Worm (Caenorhabditis elegans): ENCODE data around the gene F13B12.3.

F13B12.3 gene

DNA sequence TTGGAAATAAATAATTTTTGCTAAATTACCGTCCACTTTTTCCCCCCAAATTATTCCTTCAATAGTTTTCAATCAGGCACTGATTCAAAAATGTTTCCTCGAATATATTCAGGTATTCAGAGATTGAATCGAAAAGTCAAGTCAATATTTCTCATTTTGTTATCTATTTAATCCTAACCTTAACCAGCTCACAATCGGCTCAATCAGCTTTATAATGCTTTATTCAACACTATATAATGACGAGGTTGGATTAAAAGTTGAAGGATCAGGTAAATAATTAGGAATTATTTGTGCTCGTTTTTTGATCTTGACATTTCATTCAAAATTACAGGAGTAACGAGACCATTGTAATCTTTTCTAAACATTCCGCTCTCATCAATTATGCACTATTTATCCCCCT is 8.4 kb upstream of the F13B12.3 start:
- TF ChIP-seq cnd-1 (tag; optimal IDR thresholded peaks at IDR 0.05) (no peak), flh-1 (GFP tag; optimal IDR thresholded peaks at IDR 0.05) (no peak), M03D4.4 (tag; optimal IDR thresholded peaks at IDR 0.05) (no peak), drap-1 (GFP tag; optimal IDR thresholded peaks at IDR 0.05) (no peak), ceh-43 (GFP tag; optimal IDR thresholded peaks at IDR 0.05) (no peak), sptf-1 (tag; optimal IDR thresholded peaks at IDR 0.05) (no peak), nhr-2 (tag; optimal IDR thresholded peaks at IDR 0.05) (no peak)

DNA sequence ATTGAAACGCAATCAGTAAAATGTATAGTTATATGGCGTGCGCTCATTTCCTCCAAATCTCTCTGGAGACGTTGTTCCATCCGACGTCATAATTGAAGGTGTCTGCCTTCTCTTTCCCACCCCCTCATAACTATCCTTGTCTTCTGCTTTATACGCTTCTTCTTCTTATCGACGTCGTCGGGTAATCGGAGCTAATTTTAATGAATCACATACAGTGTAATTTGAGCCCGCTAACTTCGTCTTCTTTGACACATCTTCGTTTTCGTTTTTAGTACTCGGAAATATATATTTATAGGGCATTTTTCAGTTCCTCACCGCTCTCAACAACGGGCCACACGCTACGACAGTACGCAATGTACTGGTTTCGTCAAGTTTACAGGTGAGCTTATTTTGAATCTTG is 2.5 kb upstream of the F13B12.3 start, which contains the start of gene ins-1:
ins-1 (plus strand) TSS at position 301 of the 400 bp plus-strand sequence.
- TF ChIP-seq ceh-83 (GFP tag; optimal IDR thresholded peaks at IDR 0.05) (no peak), lsy-2 (tag; optimal IDR thresholded peaks at IDR 0.05) (no peak), ces-1 (GFP tag; optimal IDR thresholded peaks at IDR 0.05) (no peak), tbx-8 (GFP tag; optimal IDR thresholded peaks at IDR 0.05) (no peak), hlh-1 (tag; optimal IDR thresholded peaks at IDR 0.05) (no peak), sem-2 (GFP tag; optimal IDR thresholded peaks at IDR 0.05) (no peak), ztf-11 (tag; optimal IDR thresholded peaks at IDR 0.05) (no peak), unc-39 (tag; optimal IDR thresholded peaks at IDR 0.05) (no peak), drap-1 (GFP tag; optimal IDR thresholded peaks at IDR 0.05) (no peak), mls-2 (tag; optimal IDR thresholded peaks at IDR 0.05) (no peak), cnd-1 (tag; optimal IDR thresholded peaks at IDR 0.05) (no peak), nhr-2 (tag; optimal IDR thresholded peaks at IDR 0.05) (no peak), zip-8 (tag; optimal IDR thresholded peaks at IDR 0.05) (no peak), bed-3 (GFP tag; optimal IDR thresholded peaks at IDR 0.05) (no peak), unc-120 (tag; optimal IDR thresholded peaks at IDR 0.05; ENCODE audit: poor library complexity, severe bottlenecking) (no peak), nhr-237 (tag; optimal IDR thresholded peaks at IDR 0.05) (no peak), lin-13 (tag; optimal IDR thresholded peaks at IDR 0.05) (no peak)

DNA sequence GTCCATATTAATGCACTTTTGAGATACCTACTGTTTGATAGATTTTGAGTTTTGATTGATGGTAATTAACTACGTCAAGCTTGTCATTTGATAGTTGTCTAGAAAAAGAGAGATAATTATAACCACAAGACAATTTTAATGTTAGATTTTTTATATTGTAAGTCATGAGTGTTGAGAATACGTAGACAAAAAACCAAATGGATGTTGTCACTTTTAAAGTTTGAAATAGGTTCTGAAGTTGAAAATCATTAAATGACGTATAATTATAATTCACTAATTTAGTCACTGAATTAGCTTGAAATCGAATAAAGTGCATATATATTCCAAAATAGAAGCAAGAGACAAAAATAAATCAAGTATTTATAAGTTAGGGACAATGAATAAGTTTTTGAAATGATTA is 1.8 kb upstream of the F13B12.3 start:
- TF ChIP-seq flh-1 (GFP tag; optimal IDR thresholded peaks at IDR 0.05) (no peak), unc-39 (tag; optimal IDR thresholded peaks at IDR 0.05) (no peak), mep-1 (tag; optimal IDR thresholded peaks at IDR 0.05) (no peak), elt-3 (tag; optimal IDR thresholded peaks at IDR 0.05) (no peak), ham-2 (GFP tag; optimal IDR thresholded peaks at IDR 0.05) (no peak), mls-2 (tag; optimal IDR thresholded peaks at IDR 0.05) (no peak), blmp-1 (tag; optimal IDR thresholded peaks at IDR 0.05) (no peak), drap-1 (GFP tag; optimal IDR thresholded peaks at IDR 0.05) (no peak), nhr-2 (tag; optimal IDR thresholded peaks at IDR 0.05) (no peak), M03D4.4 (tag; optimal IDR thresholded peaks at IDR 0.05) (no peak), hlh-1 (tag; optimal IDR thresholded peaks at IDR 0.05) (no peak), lsy-2 (tag; optimal IDR thresholded peaks at IDR 0.05) (no peak), ceh-43 (GFP tag; optimal IDR thresholded peaks at IDR 0.05) (no peak), lin-13 (tag; optimal IDR thresholded peaks at IDR 0.05) (no peak), zip-8 (tag; optimal IDR thresholded peaks at IDR 0.05) (no peak), nhr-76 (tag; optimal IDR thresholded peaks at IDR 0.05) (no peak), unc-120 (tag; optimal IDR thresholded peaks at IDR 0.05; ENCODE audit: poor library complexity, severe bottlenecking) (no peak), pha-4 (tag; optimal IDR thresholded peaks at IDR 0.05) (no peak)

DNA sequence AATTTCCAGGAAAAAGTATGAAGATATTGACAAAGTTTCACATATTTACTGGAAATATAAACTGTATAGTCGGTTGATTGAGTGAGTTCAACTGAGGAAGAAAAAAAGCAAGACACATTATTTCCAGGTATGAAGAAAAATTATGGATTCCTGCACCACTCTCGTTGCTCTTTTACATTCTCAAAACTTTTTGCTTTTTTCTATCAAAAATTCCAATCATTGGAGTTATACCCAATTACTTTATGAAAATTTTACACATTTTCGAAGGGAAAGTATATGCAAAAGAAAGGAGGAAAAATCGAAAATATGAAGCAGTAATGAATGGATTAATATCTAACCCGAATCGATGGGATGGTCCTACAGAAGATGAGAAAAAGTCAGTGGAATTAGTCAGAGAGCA is 4.0 kb downstream of the F13B12.3 start:
- TF ChIP-seq nhr-28 (tag; optimal IDR thresholded peaks at IDR 0.05) (no peak), bed-3 (GFP tag; optimal IDR thresholded peaks at IDR 0.05) (no peak), elt-3 (tag; optimal IDR thresholded peaks at IDR 0.05) (no peak), hlh-1 (tag; optimal IDR thresholded peaks at IDR 0.05) (no peak), blmp-1 (tag; optimal IDR thresholded peaks at IDR 0.05) (no peak), pha-4 (tag; optimal IDR thresholded peaks at IDR 0.05) (no peak), mab-5 (tag; optimal IDR thresholded peaks at IDR 0.05) (no peak), M03D4.4 (tag; optimal IDR thresholded peaks at IDR 0.05) (no peak), ztf-11 (tag; optimal IDR thresholded peaks at IDR 0.05) (no peak)

DNA sequence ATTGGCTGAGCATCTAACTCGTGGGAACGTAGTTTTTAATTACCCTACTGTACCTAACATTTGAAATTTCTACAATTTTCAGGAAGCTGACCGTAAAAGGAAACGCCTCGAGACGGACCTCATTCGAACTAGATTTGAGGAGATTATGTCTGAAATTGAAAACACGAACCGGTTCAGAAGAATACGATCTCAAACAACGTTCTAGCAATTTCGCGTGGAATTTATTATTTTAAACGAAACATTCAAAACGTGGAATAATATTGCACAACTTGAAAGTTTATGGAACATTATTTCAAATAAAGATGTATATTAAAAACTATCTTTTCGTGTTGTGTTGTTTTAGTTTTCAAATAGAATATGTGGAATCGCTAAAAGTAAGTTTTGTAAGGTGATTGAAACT is 4.6 kb downstream of the F13B12.3 start, which contains the start of gene F13B12.7:
F13B12.7 (plus strand) TSS at position 301 of the 400 bp plus-strand sequence.
- no peak for TF ChIP-seq lin-13 (tag; optimal IDR thresholded peaks at IDR 0.05)
- TF ChIP-seq mls-2 (tag; optimal IDR thresholded peaks at IDR 0.05): no peak
- TF ChIP-seq lin-32 (GFP tag; optimal IDR thresholded peaks at IDR 0.05): no peak
- TF ChIP-seq drap-1 (GFP tag; optimal IDR thresholded peaks at IDR 0.05): no peak
- no peak for TF ChIP-seq flh-1 (GFP tag; optimal IDR thresholded peaks at IDR 0.05)
- no peak for TF ChIP-seq ces-1 (GFP tag; optimal IDR thresholded peaks at IDR 0.05)
- no peak for TF ChIP-seq ceh-43 (GFP tag; optimal IDR thresholded peaks at IDR 0.05)
- TF ChIP-seq nhr-28 (tag; optimal IDR thresholded peaks at IDR 0.05): no peak
- TF ChIP-seq M03D4.4 (tag; optimal IDR thresholded peaks at IDR 0.05): no peak
- no peak for TF ChIP-seq sem-2 (GFP tag; optimal IDR thresholded peaks at IDR 0.05)
- TF ChIP-seq unc-62 (GFP tag; optimal IDR thresholded peaks at IDR 0.05): no peak
- no peak for TF ChIP-seq ztf-11 (tag; optimal IDR thresholded peaks at IDR 0.05)
- no peak for TF ChIP-seq blmp-1 (tag; optimal IDR thresholded peaks at IDR 0.05)

Measured in whole organism, mixed stage, embryonic.